Fruit fly (Drosophila melanogaster) Kc167 (cell line): Measurements from ENCODE around the gene Flad1.

Source experiments
- Myc ChIP-seq: fragments of >200 bp; optimal IDR thresholded peaks from 2 replicates; lab custom pipeline; 2017; ENCODE audit warnings: missing external identifiers
- Sin3A ChIP-seq: fragments of >200 bp; optimal IDR thresholded peaks from 2 replicates; lab custom pipeline; 2018; ENCODE audit warnings: missing external identifiers
- h ChIP-seq: fragments of >200 bp; optimal IDR thresholded peaks from 3 replicates; lab custom pipeline; 2018; ENCODE audit warnings: missing external identifiers
- insv ChIP-seq: fragments of >200 bp; optimal IDR thresholded peaks from 3 replicates; lab custom pipeline; 2018; ENCODE audit warnings: missing external identifiers
- psq ChIP-seq: fragments of >200 bp; optimal IDR thresholded peaks from 2 replicates; lab custom pipeline; 2017; ENCODE audit warnings: missing external identifiers
- ttk ChIP-seq: sonication (Bioruptor generic); optimal IDR thresholded peaks from 2 replicates; lab custom pipeline; 2017; ENCODE audit warnings: missing external identifiers

dm6 chrX:12857622-12858021 is 45.7 kb downstream of the Flad1 start, which contains the start of gene CG4661:
- no peak for TF ChIP-seq insv
- no peak for TF ChIP-seq psq (lab: Kevin White, UChicago)
- TF ChIP-seq Sin3A (lab: Kevin White, UChicago), result no peak
- no peak for TF ChIP-seq Myc (lab: Kevin White, UChicago)
- no peak for TF ChIP-seq ttk (lab: Kevin White, UChicago)
- no peak for TF ChIP-seq h (lab: Kevin White, UChicago)
